Fruit fly (Drosophila melanogaster): Measurements from ENCODE around the gene hh.

Gene hh

dm6 chr3R:23141678-23142338 is at the start of gene hh (continued):
- TF ChIP-seq CG4328 (GFP tag; optimal IDR thresholded peaks at IDR 0.05) (no peak), gem (tag; optimal IDR thresholded peaks at IDR 0.05) (no peak), Ptx1 (GFP tag; IDR thresholded peaks at IDR 0.05) (no peak), nmo (GFP tag; optimal IDR thresholded peaks at IDR 0.05) (no peak), CG2875 (GFP tag; optimal IDR thresholded peaks at IDR 0.05) (no peak), dan (GFP tag; IDR thresholded peaks at IDR 0.05) (no peak), Oaz (GFP tag; IDR thresholded peaks at IDR 0.05) (no peak), unpg (GFP tag; optimal IDR thresholded peaks at IDR 0.05) (no peak), E2f1 (GFP tag; IDR thresholded peaks at IDR 0.05) (no peak), crol (GFP tag; IDR thresholded peaks at IDR 0.05) (no peak), Awh (GFP tag; IDR thresholded peaks at IDR 0.05) (no peak), hb (GFP tag; IDR thresholded peaks at IDR 0.05; ENCODE audit: partially characterized antibody) (no peak), CG8089 (GFP tag; optimal IDR thresholded peaks at IDR 0.05) (no peak), Bteb2 (GFP tag; optimal IDR thresholded peaks at IDR 0.05) (no peak), wek (GFP tag; optimal IDR thresholded peaks at IDR 0.05) (no peak), exex (tag; optimal IDR thresholded peaks at IDR 0.05) (no peak), Deaf1 (tag; optimal IDR thresholded peaks at IDR 0.05) (peak; percentile 95), lmd (GFP tag; IDR thresholded peaks at IDR 0.05) (no peak), gsb (GFP tag; IDR thresholded peaks at IDR 0.05) (no peak), jumu (GFP tag; optimal IDR thresholded peaks at IDR 0.05) (no peak), CG7987 (GFP tag; optimal IDR thresholded peaks at IDR 0.05) (peak; percentile 8), cg (GFP tag; optimal IDR thresholded peaks at IDR 0.05) (peak; percentile 100), Neu2 (GFP tag; optimal IDR thresholded peaks at IDR 0.05; ENCODE audit: borderline replicate concordance) (no peak), CG11723 (GFP tag; optimal IDR thresholded peaks at IDR 0.05) (no peak), Gsc (GFP tag; IDR thresholded peaks at IDR 0.05) (no peak), slou (GFP tag; optimal IDR thresholded peaks at IDR 0.05) (no peak), Usf (GFP tag; optimal IDR thresholded peaks at IDR 0.05) (no peak), Ets97D (GFP tag; optimal IDR thresholded peaks at IDR 0.05) (no peak), CG18011 (GFP tag; optimal IDR thresholded peaks at IDR 0.05) (no peak), CG8388 (GFP tag; optimal IDR thresholded peaks at IDR 0.05) (no peak), Hand (GFP tag; optimal IDR thresholded peaks at IDR 0.05) (no peak), stwl (tag; optimal IDR thresholded peaks at IDR 0.05) (no peak), sim (GFP tag; IDR thresholded peaks at IDR 0.05) (no peak), Kr (GFP tag; optimal IDR thresholded peaks at IDR 0.05) (no peak), Opbp (GFP tag; IDR thresholded peaks at IDR 0.05; ENCODE audit: partially characterized antibody) (peak; percentile 36; the same call in 1 of the 3 replicates), HLH54F (GFP tag; optimal IDR thresholded peaks at IDR 0.05) (no peak), Lpt (GFP tag; optimal IDR thresholded peaks at IDR 0.05) (no peak), Scr (GFP tag; IDR thresholded peaks at IDR 0.05; ENCODE audit: partially characterized antibody) (no peak), CG34224 (GFP tag; IDR thresholded peaks at IDR 0.05; ENCODE audit: partially characterized antibody) (no peak), cas (GFP tag; IDR thresholded peaks at IDR 0.05) (no peak), phol (tag; optimal IDR thresholded peaks at IDR 0.05) (no peak), CG9215 (GFP tag; IDR thresholded peaks at IDR 0.05) (no peak), disco-r (GFP tag; optimal IDR thresholded peaks at IDR 0.05) (no peak), ash1 (GFP tag; optimal IDR thresholded peaks at IDR 0.05) (no peak), CG1603 (tag; optimal IDR thresholded peaks at IDR 0.05) (no peak), Sin3A (optimal IDR thresholded peaks at IDR 0.05) (no peak), ems (GFP tag; optimal IDR thresholded peaks at IDR 0.05) (no peak), CG2889 (GFP tag; IDR thresholded peaks at IDR 0.05) (no peak), eve (GFP tag; optimal IDR thresholded peaks at IDR 0.05) (no peak), caup (GFP tag; optimal IDR thresholded peaks at IDR 0.05; ENCODE audit: severe bottlenecking) (no peak), unc-4 (GFP tag; IDR thresholded peaks at IDR 0.05; ENCODE audit: partially characterized antibody) (no peak)

All from whole organism, embryonic.